Fruit fly (Drosophila melanogaster) whole organism, embryonic: ENCODE data around the gene bb8.

ENCODE experiments used
- CG10462 ChIP-seq: fragments of 200-800 bp; sonication (Bioruptor generic); optimal IDR thresholded peaks from 2 replicates; lab custom pipeline; 2016; ENCODE audit warnings: missing biosample characterization, missing genetic modification characterization
- CG11560 ChIP-seq: fragments of 200-800 bp; sonication (Bioruptor generic); IDR thresholded peaks from 3 replicates; pipeline ENCODE4 v1.3.6; 2022; ENCODE audit warnings: missing biosample characterization, missing genetic modification characterization
- CG12744 ChIP-seq: fragments of 200-800 bp; sonication (Bioruptor generic); optimal IDR thresholded peaks from 2 replicates; lab custom pipeline; 2016; ENCODE audit warnings: missing biosample characterization, missing genetic modification characterization
- CG15514 ChIP-seq: fragments of 200-800 bp; sonication (Bioruptor generic); optimal IDR thresholded peaks from 3 replicates; lab custom pipeline; 2017; ENCODE audit warnings: missing biosample characterization, missing genetic modification characterization, mild to moderate bottlenecking, moderate library complexity, missing genetic modification reagents
- CG1647 ChIP-seq: fragments of 200-800 bp; sonication (Bioruptor generic); optimal IDR thresholded peaks from 3 replicates; lab custom pipeline; 2016; ENCODE audit warnings: missing biosample characterization, missing genetic modification characterization
- CG17186 ChIP-seq: fragments of 200-800 bp; sonication (Bioruptor generic); optimal IDR thresholded peaks from 3 replicates; lab custom pipeline; 2017; ENCODE audit warnings: missing biosample characterization, missing genetic modification reagents, missing genetic modification characterization
- CG17385 ChIP-seq: fragments of 200-800 bp; sonication (Bioruptor generic); optimal IDR thresholded peaks from 3 replicates; lab custom pipeline; 2018; ENCODE audit warnings: missing biosample characterization, mild to moderate bottlenecking, missing genetic modification characterization
- CG17612 ChIP-seq: fragments of 200-800 bp; sonication (Bioruptor generic); IDR thresholded peaks from 2 replicates; pipeline ENCODE4 v1.3.6; 2022; ENCODE audit warnings: missing biosample characterization, missing genetic modification characterization
- CG2678 ChIP-seq: fragments of 200-800 bp; sonication (Bioruptor generic); optimal IDR thresholded peaks from 3 replicates; lab custom pipeline; 2019; ENCODE audit warnings: missing biosample characterization, mild to moderate bottlenecking, missing genetic modification characterization, moderate library complexity
- CG2889 ChIP-seq: fragments of 200-800 bp; sonication (Bioruptor generic); IDR thresholded peaks from 3 replicates; pipeline ENCODE4 v1.3.6; 2022; ENCODE audit warnings: missing biosample characterization, missing genetic modification characterization
- CG30020 ChIP-seq: fragments of 200-800 bp; optimal IDR thresholded peaks from 2 replicates; lab custom pipeline; 2019; ENCODE audit warnings: missing biosample characterization, mild to moderate bottlenecking, missing genetic modification characterization, moderate library complexity
- CG32767 ChIP-seq: fragments of 200-800 bp; sonication (Bioruptor generic); IDR thresholded peaks from 2 replicates; pipeline ENCODE4 v1.3.6; 2022; ENCODE audit warnings: missing biosample characterization, missing genetic modification characterization
- CG33213 ChIP-seq: fragments of 200-800 bp; sonication (Bioruptor generic); optimal IDR thresholded peaks from 3 replicates; lab custom pipeline; 2016; ENCODE audit warnings: missing biosample characterization, missing genetic modification characterization
- CG42726 ChIP-seq: fragments of 200-800 bp; sonication (Bioruptor generic); IDR thresholded peaks from 2 replicates; pipeline ENCODE4 v1.3.6; 2022; ENCODE audit warnings: missing biosample characterization, missing genetic modification characterization; ENCODE audit not compliant: partially characterized antibody
- CG4360 ChIP-seq: fragments of 200-800 bp; sonication (Bioruptor generic); IDR thresholded peaks from 2 replicates; pipeline ENCODE4 v1.3.6; 2022; ENCODE audit warnings: missing biosample characterization, missing genetic modification characterization
- CG5245 ChIP-seq: fragments of 200-800 bp; sonication (Bioruptor generic); optimal IDR thresholded peaks from 3 replicates; lab custom pipeline; 2016; ENCODE audit warnings: missing biosample characterization, missing genetic modification characterization
- CG6254 ChIP-seq: fragments of 200-800 bp; sonication (Bioruptor generic); optimal IDR thresholded peaks from 3 replicates; lab custom pipeline; 2017; ENCODE audit warnings: mild to moderate bottlenecking, missing biosample characterization, missing genetic modification reagents, missing genetic modification characterization
- CG7928 ChIP-seq: fragments of 200-800 bp; sonication (Bioruptor generic); optimal IDR thresholded peaks from 2 replicates; lab custom pipeline; 2017; ENCODE audit warnings: missing biosample characterization, mild to moderate bottlenecking, missing genetic modification characterization
- CG7987 ChIP-seq: fragments of 200-800 bp; sonication (Bioruptor generic); optimal IDR thresholded peaks from 2 replicates; lab custom pipeline; 2018; ENCODE audit warnings: missing biosample characterization, mild to moderate bottlenecking, missing genetic modification characterization, moderate library complexity
- CG8944 ChIP-seq: fragments of 200-800 bp; sonication (Bioruptor generic); optimal IDR thresholded peaks from 3 replicates; lab custom pipeline; 2016; ENCODE audit warnings: missing biosample characterization, missing genetic modification characterization
- CG9215 ChIP-seq: fragments of 200-800 bp; sonication (Bioruptor generic); IDR thresholded peaks from 2 replicates; pipeline ENCODE4 v1.3.6; 2022; ENCODE audit warnings: missing biosample characterization, missing genetic modification characterization
- CG9437 ChIP-seq: fragments of 200-800 bp; sonication (Bioruptor generic); optimal IDR thresholded peaks from 2 replicates; lab custom pipeline; 2018; ENCODE audit warnings: missing biosample characterization, mild to moderate bottlenecking, missing genetic modification characterization
- CG9609 ChIP-seq: fragments of 200-800 bp; sonication (Bioruptor generic); optimal IDR thresholded peaks from 3 replicates; lab custom pipeline; 2016; ENCODE audit warnings: missing biosample characterization, missing genetic modification characterization
- D19A ChIP-seq: fragments of 200-800 bp; optimal IDR thresholded peaks from 3 replicates; lab custom pipeline; 2019; ENCODE audit warnings: missing biosample characterization, mild to moderate bottlenecking, missing genetic modification characterization, moderate library complexity
- Dfd ChIP-seq, 2 experiments: fragments of >200 bp; optimal IDR thresholded peaks; 2 replicates each; lab custom pipeline; 2017; ENCODE audit warnings: missing biosample characterization in 2 of 2, missing genetic modification characterization in 2 of 2
- Fer3 ChIP-seq: fragments of 200-800 bp; sonication (Bioruptor generic); optimal IDR thresholded peaks from 2 replicates; lab custom pipeline; 2018; ENCODE audit warnings: missing biosample characterization, mild to moderate bottlenecking, missing genetic modification characterization, moderate library complexity
- HHEX ChIP-seq: fragments of 200-800 bp; sonication (Bioruptor generic); optimal IDR thresholded peaks from 3 replicates; lab custom pipeline; 2017; ENCODE audit warnings: missing biosample characterization, mild to moderate bottlenecking, missing genetic modification characterization, missing genetic modification reagents
- NFAT ChIP-seq: fragments of 200-800 bp; sonication (Bioruptor generic); IDR thresholded peaks from 2 replicates; pipeline ENCODE4 v1.3.6; 2022; ENCODE audit warnings: missing biosample characterization, missing genetic modification characterization
- NfI ChIP-seq: fragments of 200-800 bp; sonication (Bioruptor generic); optimal IDR thresholded peaks from 3 replicates; lab custom pipeline; 2018; ENCODE audit warnings: missing biosample characterization, mild to moderate bottlenecking, missing genetic modification characterization, moderate library complexity
- Oli ChIP-seq: fragments of 200-800 bp; sonication (Bioruptor generic); optimal IDR thresholded peaks from 2 replicates; lab custom pipeline; 2018; ENCODE audit warnings: missing biosample characterization, mild to moderate bottlenecking, missing genetic modification characterization, moderate library complexity
- Pdp1 ChIP-seq, 2 experiments: fragments of 200-800 bp; sonication (Bioruptor generic); optimal IDR thresholded peaks; 3 replicates each; lab custom pipeline; 2016; ENCODE audit warnings: missing biosample characterization in 2 of 2, missing genetic modification characterization in 2 of 2, mild to moderate bottlenecking in 1 of 2, moderate library complexity in 1 of 2
- Scr ChIP-seq: fragments of 200-800 bp; sonication (Bioruptor generic); IDR thresholded peaks from 2 replicates; pipeline ENCODE4 v1.3.6; 2022; ENCODE audit warnings: missing biosample characterization, missing genetic modification characterization; ENCODE audit not compliant: partially characterized antibody
- Spps ChIP-seq: fragments of 200-800 bp; sonication (Bioruptor generic); optimal IDR thresholded peaks from 2 replicates; lab custom pipeline; 2018; ENCODE audit warnings: missing biosample characterization, mild to moderate bottlenecking, missing genetic modification characterization
- Ssrp ChIP-seq: fragments of 200-800 bp; sonication (Bioruptor generic); optimal IDR thresholded peaks from 2 replicates; lab custom pipeline; 2018; ENCODE audit warnings: missing biosample characterization, mild to moderate bottlenecking, missing genetic modification characterization, moderate library complexity
- abd-A ChIP-seq: fragments of 200-800 bp; sonication (Bioruptor generic); optimal IDR thresholded peaks from 3 replicates; lab custom pipeline; 2019; ENCODE audit warnings: missing biosample characterization, mild to moderate bottlenecking, missing genetic modification characterization, moderate library complexity
- ato ChIP-seq: fragments of 200-800 bp; sonication (Bioruptor generic); IDR thresholded peaks from 2 replicates; pipeline ENCODE4 v1.3.6; 2022; ENCODE audit warnings: missing biosample characterization, missing genetic modification characterization; ENCODE audit not compliant: partially characterized antibody
- az2 ChIP-seq: fragments of 200-800 bp; sonication (Bioruptor generic); optimal IDR thresholded peaks from 3 replicates; lab custom pipeline; 2016; ENCODE audit warnings: missing biosample characterization, missing genetic modification characterization
- cad ChIP-seq: fragments of >200 bp; optimal IDR thresholded peaks from 2 replicates; lab custom pipeline; 2017; ENCODE audit warnings: missing biosample characterization, missing genetic modification characterization
- croc ChIP-seq: fragments of 200-800 bp; sonication (Bioruptor generic); conservative IDR thresholded peaks from 3 replicates; pipeline ENCODE4 v1.3.6; 2022; ENCODE audit warnings: missing biosample characterization, missing genetic modification characterization
- ftz-f1 ChIP-seq: fragments of 200-800 bp; sonication (Bioruptor generic); optimal IDR thresholded peaks from 2 replicates; lab custom pipeline; 2016; ENCODE audit warnings: missing biosample characterization, missing genetic modification characterization
- fu2 ChIP-seq: fragments of 200-800 bp; sonication (Bioruptor generic); optimal IDR thresholded peaks from 2 replicates; lab custom pipeline; 2016; ENCODE audit warnings: missing biosample characterization, missing genetic modification characterization
- hth ChIP-seq: fragments of >200 bp; optimal IDR thresholded peaks from 2 replicates; lab custom pipeline; 2017; ENCODE audit warnings: inconsistent platforms
- lola ChIP-seq, 3 experiments: fragments of >200 bp in 2 of 3; fragments of 200-800 bp in 1 of 3; sonication (Bioruptor generic) in 1 of 3; optimal IDR thresholded peaks; 2 replicates each; lab custom pipeline; 2017 to 2019; ENCODE audit warnings: missing biosample characterization in 3 of 3, missing genetic modification characterization in 3 of 3, mild to moderate bottlenecking in 1 of 3, moderate library complexity in 1 of 3
- nerfin-1 ChIP-seq: fragments of 200-800 bp; sonication (Bioruptor generic); optimal IDR thresholded peaks from 3 replicates; lab custom pipeline; 2019; ENCODE audit warnings: missing biosample characterization, mild to moderate bottlenecking, missing genetic modification characterization, moderate library complexity
- rib ChIP-seq: fragments of 200-800 bp; sonication (Bioruptor generic); IDR thresholded peaks from 2 replicates; pipeline ENCODE4 v1.3.6; 2022; ENCODE audit warnings: missing biosample characterization, missing genetic modification characterization
- sens-2 ChIP-seq: fragments of 200-800 bp; sonication (Bioruptor generic); IDR thresholded peaks from 2 replicates; pipeline ENCODE4 v1.3.6; 2022; ENCODE audit warnings: missing biosample characterization, missing genetic modification characterization
- sima ChIP-seq: fragments of 200-800 bp; sonication (Bioruptor generic); optimal IDR thresholded peaks from 2 replicates; lab custom pipeline; 2016; ENCODE audit warnings: missing biosample characterization, missing genetic modification characterization
- sisA ChIP-seq: fragments of 200-800 bp; sonication (Bioruptor generic); IDR thresholded peaks from 2 replicates; pipeline ENCODE4 v1.3.6; 2022; ENCODE audit warnings: missing biosample characterization, missing genetic modification characterization
- sob ChIP-seq: fragments of 200-800 bp; sonication (Bioruptor generic); IDR thresholded peaks from 2 replicates; pipeline ENCODE4 v1.3.6; 2022; ENCODE audit warnings: missing biosample characterization, missing genetic modification characterization
- sr ChIP-seq: fragments of 200-800 bp; sonication (Bioruptor generic); IDR thresholded peaks from 3 replicates; pipeline ENCODE4 v1.3.6; 2022; ENCODE audit warnings: missing biosample characterization, missing genetic modification characterization
- zfh2 ChIP-seq: fragments of 200-800 bp; sonication (Bioruptor generic); optimal IDR thresholded peaks from 2 replicates; lab custom pipeline; 2016; ENCODE audit warnings: missing biosample characterization, missing genetic modification characterization

Gene bb8

DNA sequence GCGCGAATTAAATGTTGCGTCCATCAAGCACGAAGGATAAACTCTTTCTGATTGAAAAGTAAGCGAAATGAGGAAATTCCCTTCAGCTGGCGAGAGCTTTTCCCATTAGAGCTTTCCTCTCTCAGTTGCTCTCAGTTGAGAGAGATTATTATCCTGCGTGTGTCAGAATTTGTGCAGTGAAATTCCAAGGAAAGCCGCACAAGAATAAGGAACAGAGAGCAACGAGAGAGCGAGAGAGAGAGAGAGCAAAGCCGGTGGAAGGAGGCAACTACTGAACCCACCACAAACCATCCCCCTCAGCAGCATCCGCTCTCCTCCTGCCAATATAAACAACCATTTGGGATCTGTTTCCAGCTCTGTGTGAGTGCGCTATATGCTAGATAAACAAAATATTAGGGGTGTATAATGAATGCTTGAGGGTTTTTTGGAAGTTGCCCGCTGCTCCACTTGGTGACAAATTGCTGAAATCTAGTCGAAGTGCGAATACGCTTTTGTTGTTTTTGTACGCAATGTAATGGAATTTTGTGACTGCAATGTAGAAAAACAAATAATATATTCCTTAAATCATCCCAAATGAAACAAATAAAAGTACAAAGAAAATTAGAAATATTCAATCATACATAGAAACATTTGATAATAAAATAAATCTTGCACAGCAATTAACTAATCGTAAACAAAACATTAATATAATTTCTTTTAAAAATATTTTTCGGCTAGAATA is 41.0 kb downstream of the bb8 start, which contains the start of gene CG4467 (continued):
- TF ChIP-seq ato (GFP tag; lab: Robert Waterston, UW) (no peak), CG7928 (GFP tag; lab: Kevin White, UChicago) (no peak), CG9609 (GFP tag; lab: Kevin White, UChicago) (no peak), HHEX (GFP tag; lab: Kevin White, UChicago) (no peak), sisA (GFP tag; lab: Robert Waterston, UW) (no peak), CG17612 (GFP tag; lab: Robert Waterston, UW) (no peak), Dfd (GFP tag; optimal IDR thresholded peaks at IDR 0.05; lab: Kevin White, UChicago) (no peak), NfI (no peak), fu2 (GFP tag; lab: Kevin White, UChicago) (no peak), Spps (tag; lab: Kevin White, UChicago) (no peak), zfh2 (GFP tag; lab: Kevin White, UChicago) (no peak), CG17385 (no peak), CG5245 (GFP tag; lab: Kevin White, UChicago) (no peak), CG12744 (GFP tag; lab: Kevin White, UChicago) (no peak), lola (GFP tag; optimal IDR thresholded peaks at IDR 0.05; lab: Kevin White, UChicago) (no peak), Scr (no peak), Oli (tag; lab: Kevin White, UChicago) (no peak), sens-2 (GFP tag; lab: Robert Waterston, UW) (no peak), CG9215 (GFP tag; lab: Robert Waterston, UW) (no peak), NFAT (GFP tag; lab: Robert Waterston, UW) (no peak), CG15514 (GFP tag; lab: Kevin White, UChicago) (peak; percentile 10), Fer3 (tag; lab: Kevin White, UChicago) (no peak), ftz-f1 (no peak), CG17186 (GFP tag; lab: Kevin White, UChicago) (no peak), hth (lab: Kevin White, UChicago) (no peak), CG2678 (tag; lab: Kevin White, UChicago) (no peak), CG11560 (tag; lab: Robert Waterston, UW) (no peak), croc (no peak), D19A (peak; percentile 97), CG4360 (GFP tag; lab: Robert Waterston, UW) (no peak), CG33213 (GFP tag; lab: Kevin White, UChicago) (no peak), abd-A (peak; percentile 95), rib (GFP tag; lab: Robert Waterston, UW) (no peak), Ssrp (tag; lab: Kevin White, UChicago) (no peak), sob (no peak), CG7987 (GFP tag; lab: Kevin White, UChicago) (no peak), CG30020 (tag; lab: Kevin White, UChicago) (no peak), CG9437 (GFP tag; lab: Kevin White, UChicago) (no peak), CG32767 (GFP tag; lab: Robert Waterston, UW) (no peak), CG6254 (GFP tag; lab: Kevin White, UChicago) (no peak), CG1647 (GFP tag; lab: Kevin White, UChicago) (no peak), nerfin-1 (tag; lab: Kevin White, UChicago) (peak; percentile 98), CG42726 (peak; percentile 48; the same call in 1 of the 2 replicates), cad (GFP tag; lab: Kevin White, UChicago) (no peak), CG8944 (GFP tag; lab: Kevin White, UChicago) (no peak), CG2889 (GFP tag; lab: Robert Waterston, UW) (no peak), CG10462 (GFP tag; lab: Kevin White, UChicago) (no peak), Pdp1 (GFP tag; optimal IDR thresholded peaks at IDR 0.05; lab: Kevin White, UChicago) (no peak), az2 (GFP tag; lab: Kevin White, UChicago) (peak; percentile 6), sr (GFP tag; lab: Robert Waterston, UW) (no peak), sima (GFP tag; lab: Kevin White, UChicago) (no peak)
